Worm (Caenorhabditis elegans) whole organism, L4 larva: ENCODE results near the gene npr-3.

ENCODE experiments used
- F26F4.8 ChIP-seq: fragments of 200-800 bp; sonication (Bioruptor generic); conservative IDR thresholded peaks from 2 replicates; pipeline ENCODE4 v1.3.6; 2022; ENCODE audit warnings: missing genetic modification characterization, missing compliant biosample characterization
- F49E8.2 ChIP-seq: sonication (generic microtip); optimal IDR thresholded peaks from 2 replicates; lab custom pipeline; 2016; ENCODE audit warnings: missing compliant biosample characterization, mild to moderate bottlenecking, missing genetic modification characterization, borderline replicate concordance
- ama-1 ChIP-seq: fragments of 150-350 bp; optimal IDR thresholded peaks from 2 replicates; lab custom pipeline; 2014; ENCODE audit warnings: inconsistent platforms, mixed read lengths
- dve-1 ChIP-seq: sonication (generic microtip); optimal IDR thresholded peaks from 2 replicates; lab custom pipeline; 2017; ENCODE audit warnings: antibody characterized with exemption, mild to moderate bottlenecking, missing genetic modification characterization, missing compliant biosample characterization; ENCODE audit not compliant: insufficient read depth
- egl-43 ChIP-seq: fragments of 200-800 bp; sonication (Bioruptor generic); IDR thresholded peaks from 2 replicates; pipeline ENCODE4 v1.3.6; 2022; ENCODE audit warnings: missing genetic modification reagents, missing genetic modification characterization, missing compliant biosample characterization
- lsy-2 ChIP-seq, 2 experiments: fragments of 150-350 bp in 1 of 2; sonication (generic microtip) in 1 of 2; optimal IDR thresholded peaks; 2 replicates each; lab custom pipeline; 2014 to 2017; ENCODE audit warnings: missing biosample characterization in 2 of 2, missing genetic modification characterization in 2 of 2
- nhr-28 ChIP-seq: fragments of 150-350 bp; optimal IDR thresholded peaks from 2 replicates; lab custom pipeline; 2014; ENCODE audit warnings: missing biosample characterization, missing genetic modification characterization
- unc-39 ChIP-seq: sonication (generic microtip); optimal IDR thresholded peaks from 2 replicates; lab custom pipeline; 2017; ENCODE audit warnings: missing biosample characterization, missing genetic modification characterization
- unc-62 ChIP-seq, 3 experiments: fragments of 150-350 bp in 1 of 3; sonication (generic microtip); optimal IDR thresholded peaks in 2 of 3; peaks in 1 of 3; 1 replicate in 1 of 3; 2 replicates in 2 of 3; lab custom pipeline; 2014 to 2017; ENCODE audit warnings: missing biosample characterization in 3 of 3, missing genetic modification characterization in 3 of 3, missing genetic modification reagents in 3 of 3, missing genotype in 1 of 3
- zag-1 ChIP-seq: fragments of 150-350 bp; optimal IDR thresholded peaks from 2 replicates; lab custom pipeline; 2014; ENCODE audit warnings: missing biosample characterization, missing genetic modification characterization

DNA sequence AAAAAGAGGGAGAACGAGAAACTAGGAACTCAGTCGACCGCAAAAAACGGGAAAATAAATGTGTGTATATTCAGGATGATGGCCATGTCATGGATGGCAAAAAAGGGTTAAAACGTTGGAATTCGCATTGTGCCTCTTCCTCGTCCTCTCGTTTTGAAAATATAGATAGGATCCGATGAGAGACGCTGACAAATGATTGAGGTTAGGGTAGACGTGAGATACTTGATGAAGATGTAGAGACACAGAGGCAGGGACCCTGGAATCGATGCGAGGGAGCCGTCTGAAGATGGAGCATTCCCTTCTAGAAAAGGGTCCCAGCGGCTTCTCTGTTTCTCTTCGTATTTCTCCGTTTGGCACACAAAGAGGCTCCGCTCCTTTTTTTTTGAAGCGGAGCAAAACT, 35.1 kb downstream of the npr-3 start:
- TF ChIP-seq ama-1 (lab: Kevin White, UChicago) (no peak), F26F4.8 (GFP tag; lab: Robert Waterston, UW) (no peak), unc-62 (GFP tag; optimal IDR thresholded peaks at IDR 0.05 in 1 of 2; lab: Kevin White, UChicago) (peak in 1 of 2 experiments; percentile 68), unc-62 (tag; optimal IDR thresholded peaks at IDR 0.05; lab: Kevin White, UChicago) (no peak), lsy-2 (tag; optimal IDR thresholded peaks at IDR 0.05; lab: Kevin White, UChicago) (peak in 1 of 2 experiments; percentile 52), unc-39 (tag; lab: Kevin White, UChicago) (no peak), egl-43 (GFP tag; lab: Robert Waterston, UW) (no peak), F49E8.2 (tag; lab: Kevin White, UChicago) (no peak), dve-1 (tag; lab: Kevin White, UChicago) (no peak), zag-1 (tag; lab: Kevin White, UChicago) (no peak), nhr-28 (tag; lab: Kevin White, UChicago) (no peak)
